Worm (Caenorhabditis elegans) whole organism, L2 larva: Measurements from ENCODE around the gene pssy-2.

Experiments used
- ceh-82 ChIP-seq: fragments of 150-350 bp; optimal IDR thresholded peaks from 2 replicates; lab custom pipeline; 2014; ENCODE audit warnings: missing biosample characterization, missing genetic modification characterization
- lin-39 ChIP-seq: fragments of 150-350 bp; optimal IDR thresholded peaks from 2 replicates; lab custom pipeline; 2014; ENCODE audit warnings: missing biosample characterization, missing genetic modification reagents, missing genetic modification characterization
- unc-62 ChIP-seq: fragments of 150-350 bp; optimal IDR thresholded peaks from 2 replicates; lab custom pipeline; 2014; ENCODE audit warnings: missing biosample characterization, missing genetic modification reagents, missing genetic modification characterization

DNA sequence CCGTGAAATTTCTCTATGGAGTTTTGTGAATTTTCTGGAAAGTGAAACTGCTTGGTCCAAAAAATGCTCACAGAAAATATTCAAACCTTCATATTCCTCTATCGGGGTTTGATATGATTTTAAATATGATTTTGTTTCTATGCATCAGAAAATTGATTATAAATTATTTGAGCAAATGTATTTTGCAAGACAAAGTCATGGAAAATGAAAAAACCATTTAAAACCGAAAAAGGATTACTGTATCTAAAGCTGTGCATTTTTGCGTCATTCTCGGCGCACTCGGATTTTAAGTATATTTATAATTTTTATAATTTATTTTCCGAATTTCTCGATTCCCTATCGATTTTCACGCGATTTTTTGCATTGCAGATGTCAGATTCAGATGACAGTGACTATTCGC, at the start of gene pssy-2:
- no peak for TF ChIP-seq ceh-82 (tag; lab: Kevin White, UChicago)
- no peak for TF ChIP-seq lin-39 (tag; lab: Kevin White, UChicago)
- TF ChIP-seq unc-62 = no peak
